Worm (Caenorhabditis elegans) whole organism, early embryonic: ENCODE results near the gene srx-14.

Experiments
- B0310.2 ChIP-seq: sonication (generic microtip); optimal IDR thresholded peaks from 2 replicates; lab custom pipeline; 2016; ENCODE audit warnings: mild to moderate bottlenecking, missing genetic modification characterization, missing compliant biosample characterization
- F13C5.2 ChIP-seq: sonication (generic microtip); optimal IDR thresholded peaks from 2 replicates; lab custom pipeline; 2017; ENCODE audit warnings: mild to moderate bottlenecking, missing genetic modification characterization, inconsistent platforms, missing compliant biosample characterization
- aly-1 ChIP-seq: sonication (generic microtip); optimal IDR thresholded peaks from 2 replicates; lab custom pipeline; 2016; ENCODE audit warnings: missing genetic modification characterization, missing compliant biosample characterization
- ama-1 ChIP-seq: fragments of 150-350 bp; optimal IDR thresholded peaks from 2 replicates; lab custom pipeline; 2014
- ceh-13 ChIP-seq: fragments of 200-800 bp; sonication (Bioruptor generic); optimal IDR thresholded peaks from 2 replicates; lab custom pipeline; 2018; ENCODE audit warnings: mild to moderate bottlenecking, missing genetic modification characterization, missing compliant biosample characterization
- ceh-36 ChIP-seq: sonication (generic microtip); optimal IDR thresholded peaks from 2 replicates; lab custom pipeline; 2016; ENCODE audit warnings: missing genetic modification characterization, inconsistent platforms, missing compliant biosample characterization
- ets-7 ChIP-seq: sonication (generic microtip); optimal IDR thresholded peaks from 2 replicates; lab custom pipeline; 2016; ENCODE audit warnings: missing genotype, missing genetic modification characterization, missing compliant biosample characterization
- flt-1 ChIP-seq: fragments of 200-800 bp; sonication (Bioruptor generic); IDR thresholded peaks from 2 replicates; pipeline ENCODE4 v1.3.6; 2022; ENCODE audit warnings: missing genetic modification characterization, missing compliant biosample characterization
- hmbx-1 ChIP-seq: sonication (generic microtip); optimal IDR thresholded peaks from 2 replicates; lab custom pipeline; 2016; ENCODE audit warnings: mild to moderate bottlenecking, missing genetic modification characterization, missing compliant biosample characterization
- hmg-4 ChIP-seq: fragments of 200-800 bp; sonication (Bioruptor generic); optimal IDR thresholded peaks from 2 replicates; lab custom pipeline; 2018; ENCODE audit warnings: mild to moderate bottlenecking, missing genetic modification characterization, missing compliant biosample characterization
- hnd-1 ChIP-seq: sonication (generic microtip); optimal IDR thresholded peaks from 2 replicates; lab custom pipeline; 2016; ENCODE audit warnings: missing genetic modification characterization, missing compliant biosample characterization
- pes-1 ChIP-seq: fragments of 200-800 bp; sonication (Bioruptor generic); IDR thresholded peaks from 2 replicates; pipeline ENCODE4 v1.3.6; 2022; ENCODE audit warnings: missing genetic modification reagents, missing genetic modification characterization, missing compliant biosample characterization
- scrt-1 ChIP-seq: fragments of 200-800 bp; sonication (Bioruptor generic); IDR thresholded peaks from 2 replicates; pipeline ENCODE4 v1.3.6; 2022; ENCODE audit warnings: missing genetic modification characterization, missing compliant biosample characterization
- sea-1 ChIP-seq: fragments of 200-800 bp; sonication (Bioruptor generic); conservative IDR thresholded peaks from 2 replicates; pipeline ENCODE4 v1.3.6; 2022; ENCODE audit warnings: missing genetic modification characterization, missing compliant biosample characterization
- tbx-11 ChIP-seq: fragments of 200-800 bp; sonication (Bioruptor generic); IDR thresholded peaks from 2 replicates; pipeline ENCODE4 v1.3.6; 2022; ENCODE audit warnings: missing genetic modification characterization, missing compliant biosample characterization
- tbx-37 ChIP-seq: fragments of 200-800 bp; sonication (Bioruptor generic); conservative IDR thresholded peaks from 2 replicates; pipeline ENCODE4 v1.3.6; 2022; ENCODE audit warnings: missing genetic modification reagents, missing genetic modification characterization, missing compliant biosample characterization
- tra-4 ChIP-seq: sonication (generic microtip); optimal IDR thresholded peaks from 2 replicates; lab custom pipeline; 2017; ENCODE audit warnings: missing genetic modification characterization, missing compliant biosample characterization

The srx-14 gene

DNA sequence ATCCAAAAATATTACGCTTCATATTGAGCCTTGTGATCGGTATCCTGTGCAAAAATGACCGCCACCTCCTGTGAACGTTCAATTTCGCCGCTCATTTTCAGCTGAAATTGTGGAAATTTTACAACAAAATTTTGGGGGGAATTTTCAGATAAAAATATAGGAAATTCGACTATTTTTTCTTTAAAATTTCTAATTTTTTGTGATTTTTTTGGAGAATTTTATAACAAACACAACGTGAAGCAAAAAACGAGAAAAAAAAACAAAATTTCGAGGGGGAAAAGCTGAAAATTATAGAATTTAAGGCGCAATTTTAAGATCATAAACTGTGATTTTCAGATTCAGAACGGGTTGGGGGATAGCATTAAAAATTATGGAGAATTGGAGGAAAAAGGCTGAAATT lies 26.6 kb downstream of the srx-14 start, which contains the start of gene csn-4:
csn-4 (minus strand) TSS at position 101 of the 400 bp plus-strand sequence.
- TF ChIP-seq ceh-13 (no peak), tbx-37 (GFP tag; lab: Robert Waterston, UW) (no peak)

DNA sequence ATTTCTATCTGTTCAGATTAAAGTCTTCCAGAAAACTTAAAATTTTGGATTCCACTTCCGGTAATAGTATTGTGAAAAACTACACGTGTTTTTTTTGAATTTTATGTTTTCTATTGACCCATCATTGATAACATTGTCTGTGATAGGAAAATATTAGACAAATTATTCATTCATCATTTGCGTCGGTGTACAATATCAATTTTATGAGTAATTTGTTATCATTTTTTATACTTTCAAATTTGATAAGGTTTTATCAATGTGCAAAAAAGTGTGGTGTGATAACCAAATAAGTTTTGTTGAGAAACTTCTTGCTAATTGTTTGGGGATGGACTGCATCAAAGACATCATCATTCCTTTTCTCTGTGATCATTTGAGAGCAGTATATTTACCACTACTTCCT lies 38.1 kb downstream of the srx-14 start:
- no peak for TF ChIP-seq hmbx-1 (tag; lab: Kevin White, UChicago)
- no peak for TF ChIP-seq tbx-37 (GFP tag; lab: Robert Waterston, UW)
- no peak for TF ChIP-seq ceh-13
- TF ChIP-seq B0310.2 (tag; lab: Kevin White, UChicago), result no peak
- no peak for TF ChIP-seq pes-1 (GFP tag; lab: Robert Waterston, UW)
- no peak for TF ChIP-seq hnd-1 (tag; lab: Kevin White, UChicago)
- TF ChIP-seq hmg-4 (GFP tag; lab: Kevin White, UChicago), result no peak
- no peak for TF ChIP-seq ama-1 (lab: Kevin White, UChicago)
- TF ChIP-seq ets-7, result no peak
- no peak for TF ChIP-seq tra-4 (tag; lab: Kevin White, UChicago)
- TF ChIP-seq tbx-11 (GFP tag; lab: Robert Waterston, UW), result no peak
- TF ChIP-seq aly-1, result no peak
- no peak for TF ChIP-seq ceh-36 (tag; lab: Kevin White, UChicago)
- TF ChIP-seq flt-1, result no peak
- TF ChIP-seq F13C5.2, result no peak
- TF ChIP-seq scrt-1 (GFP tag; lab: Robert Waterston, UW), result no peak

DNA sequence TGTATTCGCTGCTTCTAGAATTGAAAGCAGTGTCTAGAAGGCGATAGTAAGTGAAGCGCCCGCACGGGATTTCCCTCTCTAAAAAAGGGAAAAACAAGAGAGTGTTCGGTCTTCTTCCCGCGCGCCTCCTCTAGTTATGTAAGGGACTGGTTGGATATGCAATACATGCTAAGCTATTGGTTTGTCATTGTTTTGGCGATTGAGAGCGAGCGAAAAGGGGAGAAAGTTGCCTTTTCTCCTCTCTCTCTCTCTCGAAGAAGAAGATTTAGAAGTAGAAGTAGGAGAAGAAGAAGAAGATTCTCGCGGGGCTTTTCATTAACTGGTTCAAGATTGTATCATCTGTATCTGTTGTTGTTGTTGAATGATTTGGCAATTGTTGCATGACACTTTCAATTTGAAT lies 39.5 kb downstream of the srx-14 start:
- no peak for TF ChIP-seq tbx-37 (GFP tag; lab: Robert Waterston, UW)
- TF ChIP-seq ceh-13, result no peak
- TF ChIP-seq tbx-11 (GFP tag; lab: Robert Waterston, UW), result no peak
- TF ChIP-seq hnd-1 (tag; lab: Kevin White, UChicago), result no peak
- no peak for TF ChIP-seq ceh-36 (tag; lab: Kevin White, UChicago)
- TF ChIP-seq hmbx-1 (tag; lab: Kevin White, UChicago), result no peak
- TF ChIP-seq ama-1 (lab: Kevin White, UChicago), result no peak
- no peak for TF ChIP-seq sea-1 (GFP tag; lab: Robert Waterston, UW)
- no peak for TF ChIP-seq scrt-1 (GFP tag; lab: Robert Waterston, UW)
- TF ChIP-seq flt-1, result no peak
- no peak for TF ChIP-seq ets-7
- no peak for TF ChIP-seq B0310.2 (tag; lab: Kevin White, UChicago)
- no peak for TF ChIP-seq tra-4 (tag; lab: Kevin White, UChicago)
- TF ChIP-seq hmg-4 (GFP tag; lab: Kevin White, UChicago), result no peak
- TF ChIP-seq F13C5.2, result no peak
- no peak for TF ChIP-seq pes-1 (GFP tag; lab: Robert Waterston, UW)

DNA sequence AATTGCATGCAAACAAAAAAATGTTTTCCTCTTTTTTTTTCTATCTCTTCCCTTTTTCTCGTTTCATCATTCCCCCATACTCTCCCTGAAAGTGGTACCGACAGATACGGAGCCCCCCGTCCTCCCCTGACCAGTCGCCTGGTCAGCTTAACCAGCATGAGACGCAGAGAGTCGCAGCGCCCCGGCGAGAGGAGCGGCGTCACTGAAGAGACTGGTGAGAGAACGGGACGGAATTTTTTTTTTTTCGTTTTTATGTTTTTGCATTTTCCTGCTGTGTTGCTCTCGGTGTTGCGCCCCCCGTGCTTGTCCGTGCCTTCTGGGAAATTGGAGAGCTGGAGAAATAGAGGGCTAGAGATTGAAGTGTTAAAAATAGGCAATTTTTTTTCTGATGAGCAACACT lies 43.2 kb downstream of the srx-14 start:
- no peak for TF ChIP-seq aly-1
- TF ChIP-seq pes-1 (GFP tag; lab: Robert Waterston, UW), result no peak
- no peak for TF ChIP-seq ets-7
- TF ChIP-seq scrt-1 (GFP tag; lab: Robert Waterston, UW), result no peak
- TF ChIP-seq tbx-11 (GFP tag; lab: Robert Waterston, UW), result no peak
- no peak for TF ChIP-seq hmg-4 (GFP tag; lab: Kevin White, UChicago)
- no peak for TF ChIP-seq flt-1
- no peak for TF ChIP-seq hnd-1 (tag; lab: Kevin White, UChicago)
- no peak for TF ChIP-seq B0310.2 (tag; lab: Kevin White, UChicago)
- no peak for TF ChIP-seq ama-1 (lab: Kevin White, UChicago)
- TF ChIP-seq ceh-13, result no peak

DNA sequence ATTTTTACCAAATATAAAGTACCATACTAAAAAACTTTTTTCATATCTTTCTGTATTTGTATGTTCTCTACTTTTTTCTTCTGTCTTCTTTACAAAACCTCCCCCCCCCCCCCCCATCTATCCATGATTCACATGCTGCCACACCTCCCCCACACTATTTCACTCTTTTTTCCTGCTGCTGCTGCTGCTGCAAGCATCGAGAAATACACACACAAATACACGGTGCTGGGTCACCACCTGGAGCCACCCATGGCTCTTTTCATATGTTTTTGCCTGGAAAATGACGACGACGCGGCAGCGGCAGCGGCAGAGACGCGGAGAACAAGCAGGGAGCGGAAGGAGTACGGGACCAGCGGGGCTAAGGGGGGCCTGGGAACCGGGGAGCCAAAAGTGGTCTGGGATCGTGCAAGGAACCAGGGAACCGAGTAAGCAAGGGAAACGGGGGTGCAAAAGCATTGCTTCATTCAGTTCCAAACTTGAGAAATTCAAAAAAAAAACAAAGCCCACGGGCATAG lies 44.8 kb downstream of the srx-14 start:
- TF ChIP-seq ets-7 (no peak), ceh-36 (tag; lab: Kevin White, UChicago) (no peak), ceh-13 (no peak), tbx-11 (GFP tag; lab: Robert Waterston, UW) (no peak), scrt-1 (GFP tag; lab: Robert Waterston, UW) (no peak), aly-1 (no peak), hmbx-1 (tag; lab: Kevin White, UChicago) (no peak), hnd-1 (tag; lab: Kevin White, UChicago) (no peak), F13C5.2 (no peak), hmg-4 (GFP tag; lab: Kevin White, UChicago) (no peak), tra-4 (tag; lab: Kevin White, UChicago) (no peak), flt-1 (no peak), tbx-37 (GFP tag; lab: Robert Waterston, UW) (no peak), B0310.2 (tag; lab: Kevin White, UChicago) (no peak), pes-1 (GFP tag; lab: Robert Waterston, UW) (no peak), sea-1 (GFP tag; lab: Robert Waterston, UW) (no peak), ama-1 (lab: Kevin White, UChicago) (no peak)

DNA sequence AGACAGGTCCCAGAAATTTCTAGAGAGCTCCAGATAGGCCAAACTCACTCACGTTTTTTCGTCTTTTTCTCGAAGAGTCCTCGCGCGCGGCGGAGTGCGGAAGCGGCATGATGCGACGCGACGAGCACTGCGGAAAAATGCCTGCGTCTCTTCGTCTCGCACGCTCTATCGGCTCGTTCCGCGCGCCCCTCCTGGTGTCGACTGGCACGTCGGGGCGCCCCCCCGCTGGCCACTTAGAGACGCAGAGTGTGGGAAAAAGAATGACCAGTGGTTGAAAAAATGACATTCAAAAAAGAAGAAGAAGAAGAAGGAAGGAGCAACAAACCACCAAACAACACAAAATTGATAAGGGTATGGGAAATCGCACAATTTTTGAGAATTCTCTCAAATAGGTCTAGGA lies 46.1 kb downstream of the srx-14 start, which contains the start of gene znf-782:
znf-782 (minus strand) TSS at position 96 of the 400 bp plus-strand sequence.
- TF ChIP-seq hmg-4 (GFP tag; lab: Kevin White, UChicago) (peak; percentile 5), pes-1 (GFP tag; lab: Robert Waterston, UW) (no peak), ama-1 (lab: Kevin White, UChicago) (no peak)

DNA sequence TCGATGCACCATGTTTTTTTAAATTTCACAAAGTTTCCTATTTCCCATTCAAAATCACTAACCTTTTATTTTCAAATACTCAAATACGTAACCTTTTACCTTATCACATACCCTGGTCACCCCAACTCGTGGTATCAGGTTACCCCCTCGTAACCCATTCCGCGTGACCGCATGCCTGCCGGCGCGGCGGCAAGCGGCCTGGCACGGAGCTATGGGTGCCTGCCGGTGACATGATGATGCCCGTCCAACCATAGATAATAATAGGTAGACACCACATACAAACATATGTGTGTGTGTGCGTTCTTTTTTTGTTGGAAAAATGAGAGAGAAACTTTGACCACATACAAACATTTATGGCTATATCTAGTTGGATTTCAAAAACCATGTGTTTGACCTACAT lies 48.0 kb downstream of the srx-14 start:
- no peak for TF ChIP-seq hnd-1 (tag; lab: Kevin White, UChicago)
- TF ChIP-seq B0310.2 (tag; lab: Kevin White, UChicago), result no peak
- TF ChIP-seq hmbx-1 (tag; lab: Kevin White, UChicago), result no peak
- no peak for TF ChIP-seq F13C5.2
- no peak for TF ChIP-seq tbx-37 (GFP tag; lab: Robert Waterston, UW)
- no peak for TF ChIP-seq pes-1 (GFP tag; lab: Robert Waterston, UW)
- no peak for TF ChIP-seq scrt-1 (GFP tag; lab: Robert Waterston, UW)
- no peak for TF ChIP-seq sea-1 (GFP tag; lab: Robert Waterston, UW)
- no peak for TF ChIP-seq tbx-11 (GFP tag; lab: Robert Waterston, UW)
- TF ChIP-seq ceh-13, result no peak
- no peak for TF ChIP-seq hmg-4 (GFP tag; lab: Kevin White, UChicago)
- TF ChIP-seq ets-7, result no peak
- TF ChIP-seq tra-4 (tag; lab: Kevin White, UChicago), result no peak
- no peak for TF ChIP-seq ama-1 (lab: Kevin White, UChicago)
- no peak for TF ChIP-seq ceh-36 (tag; lab: Kevin White, UChicago)
- no peak for TF ChIP-seq flt-1
- no peak for TF ChIP-seq aly-1
